Worm (Caenorhabditis elegans) whole organism, L1 larva: ENCODE measurements around the gene lfi-1.

Experiments used
- blmp-1 ChIP-seq: fragments of 150-350 bp; optimal IDR thresholded peaks from 2 replicates; lab custom pipeline; 2014; ENCODE audit warnings: missing biosample characterization, missing genetic modification characterization
- egl-27 ChIP-seq, 2 experiments: fragments of 150-350 bp in 1 of 2; sonication (generic microtip); optimal IDR thresholded peaks; 3 replicates each; lab custom pipeline; 2017 to 2018; ENCODE audit warnings: missing biosample characterization in 2 of 2, missing genetic modification characterization in 2 of 2, missing genetic modification reagents in 2 of 2
- fkh-10 ChIP-seq: sonication (generic microtip); optimal IDR thresholded peaks from 2 replicates; lab custom pipeline; 2017; ENCODE audit warnings: missing biosample characterization, missing genetic modification reagents, missing genetic modification characterization
- lin-35 ChIP-seq, 2 experiments: fragments of 150-350 bp; optimal IDR thresholded peaks; 2 replicates each; lab custom pipeline; 2014; ENCODE audit warnings: missing biosample characterization in 2 of 2, missing genetic modification characterization in 2 of 2, missing genetic modification reagents in 2 of 2
- nhr-11 ChIP-seq: fragments of 150-350 bp; optimal IDR thresholded peaks from 2 replicates; lab custom pipeline; 2014; ENCODE audit warnings: missing biosample characterization, missing genetic modification characterization
- nhr-19 ChIP-seq: fragments of 200-800 bp; sonication (Bioruptor generic); conservative IDR thresholded peaks from 2 replicates; pipeline ENCODE4 v1.3.6; 2022; ENCODE audit warnings: missing genetic modification characterization, missing compliant biosample characterization
- nhr-20 ChIP-seq: sonication (generic microtip); optimal IDR thresholded peaks from 2 replicates; lab custom pipeline; 2016; ENCODE audit warnings: mild to moderate bottlenecking, missing genetic modification characterization, missing compliant biosample characterization
- nhr-77 ChIP-seq: fragments of 150-350 bp; optimal IDR thresholded peaks from 2 replicates; lab custom pipeline; 2014; ENCODE audit warnings: missing biosample characterization, missing genetic modification characterization
- skn-1 ChIP-seq: fragments of 150-350 bp; optimal IDR thresholded peaks from 2 replicates; lab custom pipeline; 2014; ENCODE audit warnings: missing biosample characterization, missing genetic modification characterization
- snpc-4 ChIP-seq: fragments of 150-350 bp; optimal IDR thresholded peaks from 2 replicates; lab custom pipeline; 2014; ENCODE audit warnings: missing biosample characterization, missing genetic modification characterization
- tbx-2 ChIP-seq: sonication (generic microtip); optimal IDR thresholded peaks from 2 replicates; lab custom pipeline; 2016; ENCODE audit warnings: missing genetic modification characterization, missing compliant biosample characterization
- vab-15 ChIP-seq: sonication (generic microtip); optimal IDR thresholded peaks from 2 replicates; lab custom pipeline; 2017; ENCODE audit warnings: missing genotype, mild to moderate bottlenecking, missing genetic modification characterization, missing compliant biosample characterization

ce11 chrX:4998875-4999274 lies 22.2 kb downstream of the lfi-1 start, which contains the start of gene set-30:
- TF ChIP-seq nhr-19 (GFP tag; lab: Robert Waterston, UW) (peak; percentile 18; the same call in 1 of the 2 replicates), snpc-4 (no peak), nhr-20 (tag; lab: Kevin White, UChicago) (no peak), nhr-11 (tag; lab: Kevin White, UChicago) (no peak), blmp-1 (no peak), skn-1 (tag; lab: Kevin White, UChicago) (peak; percentile 29), nhr-77 (no peak), lin-35 (GFP tag; optimal IDR thresholded peaks at IDR 0.05; lab: Kevin White, UChicago) (no peak), egl-27 (tag; optimal IDR thresholded peaks at IDR 0.05; lab: Kevin White, UChicago) (no peak), fkh-10 (no peak), vab-15 (no peak), tbx-2 (tag; lab: Kevin White, UChicago) (no peak)
